Fruit fly (Drosophila melanogaster) whole organism, pupa: ENCODE measurements around the gene Dscam2.

Experiments
- CG10348 ChIP-seq: fragments of 200-800 bp; sonication (Bioruptor generic); IDR thresholded peaks from 2 replicates; pipeline ENCODE4 v1.3.6; 2022; ENCODE audit warnings: missing biosample characterization, missing genetic modification characterization
- CG12605 ChIP-seq: fragments of 200-800 bp; sonication (Bioruptor generic); IDR thresholded peaks from 2 replicates; pipeline ENCODE4 v1.3.6; 2022; ENCODE audit warnings: missing biosample characterization, missing genetic modification characterization
- CG13204 ChIP-seq: fragments of 200-800 bp; sonication (Bioruptor generic); optimal IDR thresholded peaks from 2 replicates; lab custom pipeline; 2018; ENCODE audit warnings: missing biosample characterization, mild to moderate bottlenecking, missing genetic modification characterization, moderate library complexity
- CG14655 ChIP-seq: fragments of 200-800 bp; sonication (Bioruptor generic); optimal IDR thresholded peaks from 3 replicates; lab custom pipeline; 2017; ENCODE audit warnings: mild to moderate bottlenecking, missing biosample characterization, missing genetic modification reagents, missing genetic modification characterization
- CG15710 ChIP-seq: fragments of 200-800 bp; sonication (Bioruptor generic); optimal IDR thresholded peaks from 2 replicates; lab custom pipeline; 2018; ENCODE audit warnings: missing biosample characterization, mild to moderate bottlenecking, missing genetic modification characterization, moderate library complexity
- CG17806 ChIP-seq: fragments of 200-800 bp; sonication (Bioruptor generic); optimal IDR thresholded peaks from 2 replicates; lab custom pipeline; 2018; ENCODE audit warnings: missing biosample characterization, mild to moderate bottlenecking, missing genetic modification characterization, moderate library complexity
- CG32121 ChIP-seq: fragments of 200-800 bp; sonication (Bioruptor generic); IDR thresholded peaks from 2 replicates; pipeline ENCODE4 v1.3.6; 2022; ENCODE audit warnings: missing biosample characterization, missing genetic modification characterization
- CG34367 ChIP-seq: fragments of 200-800 bp; sonication (Bioruptor generic); optimal IDR thresholded peaks from 2 replicates; lab custom pipeline; 2018; ENCODE audit warnings: missing biosample characterization, mild to moderate bottlenecking, missing genetic modification characterization
- CG4496 ChIP-seq: fragments of 200-800 bp; sonication (Bioruptor generic); IDR thresholded peaks from 3 replicates; pipeline ENCODE4 v1.3.6; 2022; ENCODE audit warnings: missing biosample characterization, missing genetic modification characterization
- CG8159 ChIP-seq: fragments of 200-800 bp; sonication (Bioruptor generic); optimal IDR thresholded peaks from 3 replicates; lab custom pipeline; 2018; ENCODE audit warnings: missing biosample characterization, mild to moderate bottlenecking, missing genetic modification characterization, moderate library complexity
- CG8301 ChIP-seq: fragments of 200-800 bp; sonication (Bioruptor generic); optimal IDR thresholded peaks from 2 replicates; lab custom pipeline; 2018; ENCODE audit warnings: missing biosample characterization, mild to moderate bottlenecking, missing genetic modification characterization
- CG9948 ChIP-seq: fragments of 200-800 bp; sonication (Bioruptor generic); optimal IDR thresholded peaks from 2 replicates; lab custom pipeline; 2018; ENCODE audit warnings: missing biosample characterization, mild to moderate bottlenecking, missing genetic modification characterization, moderate library complexity
- D1 ChIP-seq: fragments of 200-800 bp; sonication (Bioruptor generic); optimal IDR thresholded peaks from 2 replicates; lab custom pipeline; 2018; ENCODE audit warnings: missing biosample characterization, mild to moderate bottlenecking, missing genetic modification characterization, moderate library complexity
- EcR ChIP-seq: fragments of 200-800 bp; sonication (Bioruptor generic); optimal IDR thresholded peaks from 3 replicates; lab custom pipeline; 2019; ENCODE audit warnings: missing biosample characterization, missing genetic modification characterization, mild to moderate bottlenecking, moderate library complexity, missing genetic modification reagents
- Ets98B ChIP-seq: fragments of 200-800 bp; sonication (Bioruptor generic); IDR thresholded peaks from 2 replicates; pipeline ENCODE4 v1.3.6; 2022; ENCODE audit warnings: missing biosample characterization, missing genetic modification characterization
- Pif1A ChIP-seq: fragments of 200-800 bp; sonication (Bioruptor generic); optimal IDR thresholded peaks from 3 replicates; lab custom pipeline; 2016; ENCODE audit warnings: missing biosample characterization, missing genetic modification characterization
- Pif1B ChIP-seq: fragments of 200-800 bp; sonication (Bioruptor generic); optimal IDR thresholded peaks from 3 replicates; lab custom pipeline; 2016; ENCODE audit warnings: missing biosample characterization, missing genetic modification characterization
- Snoo ChIP-seq: fragments of 200-800 bp; sonication (Bioruptor generic); optimal IDR thresholded peaks from 3 replicates; lab custom pipeline; 2017; ENCODE audit warnings: missing biosample characterization, mild to moderate bottlenecking, missing genetic modification characterization, inconsistent platforms
- fd96Ca ChIP-seq: fragments of 200-800 bp; sonication (Bioruptor generic); IDR thresholded peaks from 3 replicates; pipeline ENCODE4 v1.3.6; 2022; ENCODE audit warnings: missing biosample characterization, missing genetic modification characterization
- gl ChIP-seq: fragments of 200-800 bp; sonication (Bioruptor generic); optimal IDR thresholded peaks from 2 replicates; lab custom pipeline; 2018; ENCODE audit warnings: missing biosample characterization, mild to moderate bottlenecking, missing genetic modification characterization
- rn ChIP-seq: fragments of 200-800 bp; sonication (Bioruptor generic); IDR thresholded peaks from 2 replicates; pipeline ENCODE4 v1.3.6; 2022; ENCODE audit warnings: missing biosample characterization, missing genetic modification characterization

Gene Dscam2

DNA sequence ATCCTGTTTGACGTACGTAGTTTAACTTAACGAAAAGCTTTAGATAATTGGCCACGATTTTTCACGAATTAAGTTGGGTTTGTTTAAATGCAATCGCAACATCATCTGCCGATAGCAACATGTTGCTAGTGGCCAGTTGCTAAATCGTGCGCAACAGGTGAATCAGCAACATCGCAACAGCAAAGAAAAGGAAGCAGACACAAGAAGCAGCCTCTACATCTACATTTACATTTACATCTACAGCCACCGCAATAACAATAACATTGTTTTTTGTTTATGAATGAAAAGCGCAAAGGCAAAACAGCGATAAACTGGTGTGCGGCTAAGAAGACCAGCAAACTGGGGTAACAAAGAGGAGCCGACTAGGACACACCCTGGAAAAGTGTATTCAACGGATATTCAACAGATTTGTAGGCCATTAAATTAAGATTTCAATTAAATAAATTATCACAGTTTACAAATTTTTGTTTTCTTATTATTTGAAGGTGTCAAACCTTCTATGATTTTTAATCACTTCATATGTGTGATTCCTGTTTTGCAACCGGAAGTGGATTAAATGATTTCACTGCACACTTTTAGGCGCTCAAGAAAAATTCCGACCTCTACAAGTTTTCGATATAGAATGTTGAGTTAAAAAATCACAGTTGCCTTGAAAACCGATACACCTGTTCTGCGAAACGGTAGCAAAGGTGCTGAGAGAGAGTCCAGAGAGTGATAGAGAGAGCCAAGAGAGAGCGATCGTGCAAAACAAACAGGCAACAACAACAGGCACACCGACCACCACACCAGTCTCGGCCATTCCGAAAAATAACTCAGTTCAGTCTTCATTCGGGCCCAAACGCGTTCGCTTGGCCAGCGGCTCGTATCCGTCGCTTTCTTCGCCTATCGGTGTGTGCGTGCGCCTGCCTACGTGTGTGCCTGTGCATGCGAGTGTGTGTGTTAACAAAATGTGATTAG is 55.8 kb downstream of the Dscam2 start, which contains the start of gene melt:
Gene melt, plus strand, starts transcription at position 818 of the 957 bp plus-strand sequence.
- TF ChIP-seq CG8301 (tag; lab: Kevin White, UChicago): peak; percentile 90
- TF ChIP-seq CG34367: peak; percentile 73
- peak; percentile 75 for TF ChIP-seq fd96Ca
- TF ChIP-seq CG8159 (tag; lab: Kevin White, UChicago): peak; percentile 87
- TF ChIP-seq CG13204 (GFP tag; lab: Kevin White, UChicago): peak; percentile 38
- peak; percentile 75 for TF ChIP-seq CG4496 (GFP tag; lab: Robert Waterston, UW)
- TF ChIP-seq CG10348 (GFP tag; lab: Robert Waterston, UW): peak; percentile 12; the same call in 1 of the 2 replicates
- no peak for TF ChIP-seq EcR (GFP tag; lab: Kevin White, UChicago)
- TF ChIP-seq CG12605 (GFP tag; lab: Robert Waterston, UW): no peak; the same call in 1 of the 2 replicates
- no peak for TF ChIP-seq gl (tag; lab: Kevin White, UChicago)
- TF ChIP-seq CG15710 (tag; lab: Kevin White, UChicago): peak; percentile 81
- peak; percentile 91 for TF ChIP-seq Pif1A (GFP tag; lab: Kevin White, UChicago)
- no peak for TF ChIP-seq rn (GFP tag; lab: Robert Waterston, UW)
- TF ChIP-seq Pif1B (GFP tag; lab: Kevin White, UChicago): peak; percentile 89
- TF ChIP-seq CG17806 (tag; lab: Kevin White, UChicago): peak; percentile 72
- TF ChIP-seq Snoo (tag; lab: Kevin White, UChicago): peak; percentile 87
- peak; percentile 54 for TF ChIP-seq Ets98B (GFP tag; lab: Robert Waterston, UW)
- peak; percentile 81 for TF ChIP-seq CG9948 (tag; lab: Kevin White, UChicago)
- peak; percentile 93 for TF ChIP-seq CG14655 (GFP tag; lab: Kevin White, UChicago)
- peak; percentile 73 for TF ChIP-seq D1 (tag; lab: Kevin White, UChicago)
- peak; percentile 69 for TF ChIP-seq CG32121 (GFP tag; lab: Robert Waterston, UW)
- TF ChIP-seq, all 21 proteins: peak for 17

DNA sequence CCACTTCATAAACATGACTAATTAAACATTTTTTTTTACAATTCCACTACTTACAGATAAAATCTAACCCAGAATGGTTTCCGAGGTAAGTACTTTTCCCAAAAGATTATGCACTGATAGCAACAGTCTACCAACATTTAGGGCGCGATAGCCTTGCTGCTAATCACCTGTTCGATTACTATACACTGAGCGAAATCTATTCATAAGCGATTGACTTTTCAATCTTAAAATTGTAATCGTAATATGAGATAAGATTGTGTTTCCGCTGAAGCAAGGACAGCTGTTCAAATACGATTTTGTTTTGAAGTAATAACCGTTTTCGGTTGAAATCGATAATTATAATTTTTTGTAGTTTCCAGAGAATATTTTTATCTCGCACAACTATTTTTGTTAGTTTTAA is 57.1 kb downstream of the Dscam2 start:
- TF ChIP-seq Pif1A (GFP tag; lab: Kevin White, UChicago) (no peak), gl (tag; lab: Kevin White, UChicago) (no peak), Pif1B (GFP tag; lab: Kevin White, UChicago) (no peak), CG8301 (tag; lab: Kevin White, UChicago) (no peak), CG12605 (GFP tag; lab: Robert Waterston, UW) (no peak), CG15710 (tag; lab: Kevin White, UChicago) (no peak), D1 (tag; lab: Kevin White, UChicago) (no peak), CG13204 (GFP tag; lab: Kevin White, UChicago) (no peak), CG8159 (tag; lab: Kevin White, UChicago) (no peak), rn (GFP tag; lab: Robert Waterston, UW) (no peak), Snoo (tag; lab: Kevin White, UChicago) (no peak), EcR (GFP tag; lab: Kevin White, UChicago) (no peak), CG9948 (tag; lab: Kevin White, UChicago) (no peak)

DNA sequence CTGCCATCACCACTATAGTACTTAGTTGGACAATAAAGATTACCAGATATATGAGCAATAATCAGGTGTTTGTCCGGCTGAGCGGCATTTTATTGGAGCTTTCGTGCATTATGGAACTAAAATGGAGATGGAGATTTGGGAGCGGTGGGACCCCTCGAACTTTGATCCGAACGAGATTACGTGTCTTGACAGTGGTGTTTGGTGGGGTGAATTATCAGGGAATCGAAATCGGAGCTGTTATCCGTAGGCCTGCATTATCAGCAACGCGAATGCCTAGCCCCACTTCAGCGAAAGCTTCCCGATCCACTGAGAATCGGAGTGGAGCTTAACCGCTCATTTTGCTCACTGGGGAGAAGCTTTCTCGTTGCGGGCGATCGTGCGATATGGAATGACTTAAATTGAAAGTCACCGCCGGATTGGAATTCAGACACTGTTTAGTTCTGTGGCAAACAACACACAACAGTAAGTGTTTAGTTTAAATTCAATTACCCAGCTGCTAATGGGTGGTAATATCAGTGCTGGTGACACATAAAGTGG is 58.2 kb downstream of the Dscam2 start, which contains the start of gene Acbp2:
Gene Acbp2, plus strand, starts transcription at position 417 of the 537 bp plus-strand sequence.
- TF ChIP-seq CG9948 (tag; lab: Kevin White, UChicago) (no peak), CG13204 (GFP tag; lab: Kevin White, UChicago) (no peak), CG32121 (GFP tag; lab: Robert Waterston, UW) (no peak)

DNA sequence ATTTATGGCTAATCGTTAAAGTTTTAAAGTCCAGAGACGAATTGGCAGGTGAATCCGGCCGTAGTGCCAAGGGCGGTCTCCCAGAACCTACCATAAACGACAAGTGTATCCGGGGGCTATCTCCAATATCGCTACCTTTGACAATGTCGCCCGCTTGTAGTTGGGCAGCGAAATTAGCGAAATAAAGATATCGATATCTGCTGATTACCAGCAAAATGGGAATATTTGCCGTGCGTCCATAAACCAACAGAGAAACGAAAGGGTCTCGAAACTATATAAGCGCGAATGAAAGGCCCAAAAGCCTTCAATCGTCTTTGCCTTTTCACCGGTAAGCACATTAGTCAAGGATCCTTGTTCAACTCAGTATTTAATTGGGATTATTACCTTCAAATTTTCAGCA is 59.2 kb downstream of the Dscam2 start, which contains the start of gene Acbp3:
Gene Acbp3, plus strand, starts transcription at position 301 of the 400 bp plus-strand sequence.
- TF ChIP-seq EcR (GFP tag; lab: Kevin White, UChicago): no peak
- no peak for TF ChIP-seq D1 (tag; lab: Kevin White, UChicago)
- TF ChIP-seq CG12605 (GFP tag; lab: Robert Waterston, UW): no peak
- no peak for TF ChIP-seq CG14655 (GFP tag; lab: Kevin White, UChicago)
- TF ChIP-seq CG34367: no peak
- no peak for TF ChIP-seq CG4496 (GFP tag; lab: Robert Waterston, UW)
- TF ChIP-seq CG15710 (tag; lab: Kevin White, UChicago): no peak
- TF ChIP-seq CG9948 (tag; lab: Kevin White, UChicago): no peak
- TF ChIP-seq CG8159 (tag; lab: Kevin White, UChicago): no peak
- no peak for TF ChIP-seq fd96Ca
- no peak for TF ChIP-seq gl (tag; lab: Kevin White, UChicago)
- no peak for TF ChIP-seq Ets98B (GFP tag; lab: Robert Waterston, UW)
- TF ChIP-seq CG17806 (tag; lab: Kevin White, UChicago): no peak
- TF ChIP-seq Pif1A (GFP tag; lab: Kevin White, UChicago): no peak
- TF ChIP-seq CG8301 (tag; lab: Kevin White, UChicago): no peak
- no peak for TF ChIP-seq Pif1B (GFP tag; lab: Kevin White, UChicago)
- TF ChIP-seq, all 21 proteins: peak for 0
